Fruit fly (Drosophila melanogaster) whole organism, embryonic: ENCODE results near the gene CG43136.

ENCODE experiments used
- Atf6 ChIP-seq: fragments of 200-800 bp; sonication (Bioruptor generic); IDR thresholded peaks from 2 replicates; pipeline ENCODE4 v1.3.6; 2022; ENCODE audit warnings: missing biosample characterization, missing genetic modification characterization
- BEAF-32 ChIP-seq: fragments of 200-800 bp; sonication (Bioruptor generic); optimal IDR thresholded peaks from 3 replicates; lab custom pipeline; 2017; ENCODE audit warnings: missing biosample characterization, missing genetic modification characterization, mild to moderate bottlenecking, moderate library complexity, missing genetic modification reagents
- Bdp1 ChIP-seq: fragments of 200-800 bp; sonication (Bioruptor generic); optimal IDR thresholded peaks from 3 replicates; lab custom pipeline; 2016; ENCODE audit warnings: missing biosample characterization, missing genetic modification characterization
- CG10274 ChIP-seq: fragments of 200-800 bp; sonication (Bioruptor generic); optimal IDR thresholded peaks from 3 replicates; lab custom pipeline; 2017; ENCODE audit warnings: missing biosample characterization, mild to moderate bottlenecking, missing genetic modification characterization
- CG10979 ChIP-seq: fragments of 200-800 bp; sonication (Bioruptor generic); optimal IDR thresholded peaks from 2 replicates; lab custom pipeline; 2018; ENCODE audit warnings: missing biosample characterization, mild to moderate bottlenecking, missing genetic modification characterization, moderate library complexity
- CG11504 ChIP-seq: fragments of 200-800 bp; sonication (Bioruptor generic); optimal IDR thresholded peaks from 3 replicates; lab custom pipeline; 2019; ENCODE audit warnings: missing biosample characterization, mild to moderate bottlenecking, missing genetic modification characterization, moderate library complexity
- CG11695 ChIP-seq: fragments of 200-800 bp; sonication (Bioruptor generic); IDR thresholded peaks from 3 replicates; pipeline ENCODE4 v1.3.6; 2022; ENCODE audit warnings: missing biosample characterization, missing genetic modification characterization
- CG11696 ChIP-seq: fragments of 200-800 bp; sonication (Bioruptor generic); IDR thresholded peaks from 2 replicates; pipeline ENCODE4 v1.3.6; 2022; ENCODE audit warnings: missing biosample characterization, missing genetic modification characterization
- CG11723 ChIP-seq: fragments of 200-800 bp; sonication (Bioruptor generic); optimal IDR thresholded peaks from 2 replicates; lab custom pipeline; 2017; ENCODE audit warnings: missing biosample characterization, mild to moderate bottlenecking, missing genetic modification characterization
- CG13894 ChIP-seq: fragments of 200-800 bp; sonication (Bioruptor generic); optimal IDR thresholded peaks from 3 replicates; lab custom pipeline; 2018; ENCODE audit warnings: missing biosample characterization, mild to moderate bottlenecking, missing genetic modification characterization, moderate library complexity
- CG15011 ChIP-seq: fragments of 200-800 bp; sonication (Bioruptor generic); optimal IDR thresholded peaks from 3 replicates; lab custom pipeline; 2018; ENCODE audit warnings: missing biosample characterization, mild to moderate bottlenecking, missing genetic modification characterization
- CG16815 ChIP-seq: fragments of 200-800 bp; sonication (Bioruptor generic); optimal IDR thresholded peaks from 3 replicates; lab custom pipeline; 2017; ENCODE audit warnings: missing biosample characterization, mild to moderate bottlenecking, missing genetic modification characterization
- CG1792 ChIP-seq: fragments of 200-800 bp; sonication (Bioruptor generic); optimal IDR thresholded peaks from 2 replicates; lab custom pipeline; 2016; ENCODE audit warnings: missing biosample characterization, missing genetic modification characterization
- CG18011 ChIP-seq: fragments of 200-800 bp; sonication (Bioruptor generic); optimal IDR thresholded peaks from 2 replicates; lab custom pipeline; 2017; ENCODE audit warnings: missing biosample characterization, missing genetic modification characterization, mild to moderate bottlenecking, moderate library complexity, missing genotype
- CG18476 ChIP-seq: fragments of 200-800 bp; sonication (Bioruptor generic); optimal IDR thresholded peaks from 2 replicates; lab custom pipeline; 2016; ENCODE audit warnings: missing biosample characterization, mild to moderate bottlenecking, missing genetic modification characterization
- CG2889 ChIP-seq: fragments of 200-800 bp; sonication (Bioruptor generic); IDR thresholded peaks from 3 replicates; pipeline ENCODE4 v1.3.6; 2022; ENCODE audit warnings: missing biosample characterization, missing genetic modification characterization
- CG3163 ChIP-seq: fragments of 200-800 bp; sonication (Bioruptor generic); optimal IDR thresholded peaks from 3 replicates; lab custom pipeline; 2016; ENCODE audit warnings: missing biosample characterization, missing genetic modification characterization
- CG6765 ChIP-seq: fragments of 200-800 bp; sonication (Bioruptor generic); optimal IDR thresholded peaks from 3 replicates; lab custom pipeline; 2017; ENCODE audit warnings: missing biosample characterization, mild to moderate bottlenecking, missing genetic modification characterization
- Dfd ChIP-seq, 2 experiments: fragments of >200 bp; optimal IDR thresholded peaks; 2 replicates each; lab custom pipeline; 2017; ENCODE audit warnings: missing biosample characterization in 2 of 2, missing genetic modification characterization in 2 of 2
- Ets97D ChIP-seq: fragments of 200-800 bp; sonication (Bioruptor generic); optimal IDR thresholded peaks from 3 replicates; lab custom pipeline; 2016; ENCODE audit warnings: missing biosample characterization, missing genetic modification characterization
- Fer1 ChIP-seq: fragments of 200-800 bp; sonication (Bioruptor generic); optimal IDR thresholded peaks from 2 replicates; lab custom pipeline; 2017; ENCODE audit warnings: missing biosample characterization, mild to moderate bottlenecking, missing genetic modification characterization
- H15 ChIP-seq: fragments of 200-800 bp; sonication (Bioruptor generic); IDR thresholded peaks from 3 replicates; pipeline ENCODE4 v1.3.6; 2022; ENCODE audit warnings: missing biosample characterization, missing genetic modification characterization
- Hey ChIP-seq: fragments of 200-800 bp; sonication (Bioruptor generic); optimal IDR thresholded peaks from 3 replicates; lab custom pipeline; 2018; ENCODE audit warnings: missing biosample characterization, mild to moderate bottlenecking, missing genetic modification characterization
- Hr51 ChIP-seq, 2 experiments: fragments of 200-800 bp; sonication (Bioruptor generic); optimal IDR thresholded peaks; 2 replicates in 1 of 2; 3 replicates in 1 of 2; lab custom pipeline; 2016 to 2018; ENCODE audit warnings: missing biosample characterization in 2 of 2, missing genetic modification characterization in 2 of 2, mild to moderate bottlenecking in 1 of 2, moderate library complexity in 1 of 2
- Hr78 ChIP-seq, 2 experiments: fragments of 200-800 bp in 1 of 2; fragments of >200 bp in 1 of 2; sonication (Bioruptor generic) in 1 of 2; optimal IDR thresholded peaks; 2 replicates each; lab custom pipeline; 2017 to 2019; ENCODE audit warnings: missing biosample characterization in 2 of 2, missing genetic modification characterization in 2 of 2, mild to moderate bottlenecking in 1 of 2, moderate library complexity in 1 of 2
- MTF-1 ChIP-seq: fragments of 200-800 bp; sonication (Bioruptor generic); optimal IDR thresholded peaks from 2 replicates; lab custom pipeline; 2018; ENCODE audit warnings: missing biosample characterization, mild to moderate bottlenecking, missing genetic modification characterization, borderline replicate concordance
- NfI ChIP-seq: fragments of 200-800 bp; sonication (Bioruptor generic); optimal IDR thresholded peaks from 3 replicates; lab custom pipeline; 2018; ENCODE audit warnings: missing biosample characterization, mild to moderate bottlenecking, missing genetic modification characterization, moderate library complexity
- PHDP ChIP-seq: fragments of 200-800 bp; sonication (Bioruptor generic); optimal IDR thresholded peaks from 3 replicates; lab custom pipeline; 2018; ENCODE audit warnings: missing biosample characterization, mild to moderate bottlenecking, missing genetic modification characterization, moderate library complexity
- TFAM ChIP-seq: fragments of 200-800 bp; sonication (Bioruptor generic); optimal IDR thresholded peaks from 2 replicates; lab custom pipeline; 2017; ENCODE audit warnings: missing biosample characterization, missing genetic modification characterization, inconsistent platforms
- bbx ChIP-seq: fragments of 200-800 bp; sonication (Bioruptor generic); IDR thresholded peaks from 2 replicates; pipeline ENCODE4 v1.3.6; 2022; ENCODE audit warnings: missing biosample characterization, missing genetic modification characterization; ENCODE audit not compliant: partially characterized antibody
- cad ChIP-seq: fragments of >200 bp; optimal IDR thresholded peaks from 2 replicates; lab custom pipeline; 2017; ENCODE audit warnings: missing biosample characterization, missing genetic modification characterization
- gfzf ChIP-seq: fragments of 200-800 bp; sonication (Bioruptor generic); optimal IDR thresholded peaks from 2 replicates; lab custom pipeline; 2016; ENCODE audit warnings: missing biosample characterization, mild to moderate bottlenecking, missing genetic modification characterization, moderate library complexity
- ham ChIP-seq: fragments of 200-800 bp; sonication (Bioruptor generic); IDR thresholded peaks from 2 replicates; pipeline ENCODE4 v1.3.6; 2022; ENCODE audit warnings: missing biosample characterization, missing genetic modification characterization
- hb ChIP-seq: fragments of 200-800 bp; sonication (Bioruptor generic); IDR thresholded peaks from 3 replicates; pipeline ENCODE4 v1.3.6; 2022; ENCODE audit warnings: missing biosample characterization, missing genetic modification characterization; ENCODE audit not compliant: partially characterized antibody
- her ChIP-seq: fragments of 200-800 bp; sonication (Bioruptor generic); optimal IDR thresholded peaks from 2 replicates; lab custom pipeline; 2016; ENCODE audit warnings: missing biosample characterization, missing genetic modification characterization
- hkb ChIP-seq, 2 experiments: fragments of 200-800 bp in 1 of 2; fragments of >200 bp in 1 of 2; sonication (Bioruptor generic) in 1 of 2; IDR thresholded peaks in 1 of 2; optimal IDR thresholded peaks in 1 of 2; 2 replicates each; pipeline versions ENCODE4 v1.3.6 to Lab custom; 2017 to 2022; ENCODE audit warnings: missing biosample characterization in 1 of 2, missing genetic modification characterization in 1 of 2
- insv ChIP-seq, 2 experiments: fragments of 200-800 bp; sonication (Bioruptor generic); optimal IDR thresholded peaks; 3 replicates each; lab custom pipeline; 2016 to 2018; ENCODE audit warnings: missing biosample characterization in 2 of 2, missing genetic modification characterization in 2 of 2
- kni ChIP-seq: fragments of 200-800 bp; sonication (Bioruptor generic); optimal IDR thresholded peaks from 3 replicates; lab custom pipeline; 2017; ENCODE audit warnings: mild to moderate bottlenecking, missing biosample characterization, missing genetic modification reagents, missing genetic modification characterization
- lbe ChIP-seq: fragments of 200-800 bp; sonication (Bioruptor generic); optimal IDR thresholded peaks from 2 replicates; lab custom pipeline; 2016; ENCODE audit warnings: missing biosample characterization, mild to moderate bottlenecking, missing genetic modification characterization
- mam ChIP-seq: fragments of 200-800 bp; sonication (Bioruptor generic); optimal IDR thresholded peaks from 3 replicates; lab custom pipeline; 2016; ENCODE audit warnings: missing biosample characterization, missing genetic modification characterization
- otp ChIP-seq: fragments of 200-800 bp; sonication (Bioruptor generic); IDR thresholded peaks from 3 replicates; pipeline ENCODE4, ENCODE4 v1.3.6; 2022; ENCODE audit warnings: missing biosample characterization, missing genetic modification characterization
- row ChIP-seq: fragments of 200-800 bp; sonication (Bioruptor generic); IDR thresholded peaks from 3 replicates; pipeline ENCODE4 v1.3.6; 2022; ENCODE audit warnings: missing biosample characterization, missing genetic modification characterization
- schlank ChIP-seq: fragments of 200-800 bp; sonication (Bioruptor generic); optimal IDR thresholded peaks from 2 replicates; lab custom pipeline; 2018; ENCODE audit warnings: missing biosample characterization, mild to moderate bottlenecking, missing genetic modification characterization
- sug ChIP-seq: fragments of 200-800 bp; optimal IDR thresholded peaks from 2 replicates; lab custom pipeline; 2019; ENCODE audit warnings: missing biosample characterization, mild to moderate bottlenecking, missing genetic modification characterization, moderate library complexity
- tap ChIP-seq: fragments of 200-800 bp; optimal IDR thresholded peaks from 3 replicates; lab custom pipeline; 2019; ENCODE audit warnings: missing biosample characterization, mild to moderate bottlenecking, missing genetic modification characterization, moderate library complexity
- tgo ChIP-seq: fragments of 200-800 bp; sonication (Bioruptor generic); IDR thresholded peaks from 3 replicates; pipeline ENCODE4 v1.3.6; 2022; ENCODE audit warnings: missing biosample characterization, missing genetic modification characterization
- tx ChIP-seq: fragments of 200-800 bp; sonication (Bioruptor generic); optimal IDR thresholded peaks from 2 replicates; lab custom pipeline; 2016; ENCODE audit warnings: missing biosample characterization, missing genetic modification characterization
- vnd ChIP-seq: fragments of 200-800 bp; sonication (Bioruptor generic); IDR thresholded peaks from 3 replicates; pipeline ENCODE4 v1.3.6; 2022; ENCODE audit warnings: missing biosample characterization, missing genetic modification characterization; ENCODE audit not compliant: partially characterized antibody

CG43136 gene

DNA sequence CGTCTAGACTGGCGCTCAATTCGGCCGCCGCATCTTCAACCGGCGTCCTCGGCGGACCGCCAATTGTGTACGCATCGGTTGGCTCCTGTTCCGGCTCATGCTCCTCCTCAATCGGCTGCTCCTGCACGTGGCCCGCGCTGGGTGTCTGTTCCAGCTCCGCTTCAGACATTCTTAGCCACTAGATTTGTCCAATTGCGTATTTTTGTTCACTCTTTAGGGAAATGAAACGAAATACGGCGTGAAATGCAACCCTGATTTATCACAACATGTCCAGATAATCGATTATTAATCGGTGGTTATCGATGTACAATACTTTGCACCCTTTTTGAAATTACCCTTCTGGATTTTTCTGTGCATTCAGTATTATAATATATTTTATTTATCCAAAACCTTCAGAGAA lies 23.0 kb downstream of the CG43136 start, which contains the start of gene mof (continued):
- no peak for TF ChIP-seq CG11723 (GFP tag; lab: Kevin White, UChicago)
- TF ChIP-seq Ets97D (GFP tag; lab: Kevin White, UChicago) = peak; percentile 25
- TF ChIP-seq Hr78 (GFP tag; optimal IDR thresholded peaks at IDR 0.05; lab: Kevin White, UChicago) = no peak
- no peak for TF ChIP-seq CG11696
- no peak for TF ChIP-seq tgo (GFP tag; lab: Robert Waterston, UW)
- no peak for TF ChIP-seq TFAM (GFP tag; lab: Kevin White, UChicago)
- TF ChIP-seq CG15011 = no peak
- TF ChIP-seq tap (tag; lab: Kevin White, UChicago) = no peak

DNA sequence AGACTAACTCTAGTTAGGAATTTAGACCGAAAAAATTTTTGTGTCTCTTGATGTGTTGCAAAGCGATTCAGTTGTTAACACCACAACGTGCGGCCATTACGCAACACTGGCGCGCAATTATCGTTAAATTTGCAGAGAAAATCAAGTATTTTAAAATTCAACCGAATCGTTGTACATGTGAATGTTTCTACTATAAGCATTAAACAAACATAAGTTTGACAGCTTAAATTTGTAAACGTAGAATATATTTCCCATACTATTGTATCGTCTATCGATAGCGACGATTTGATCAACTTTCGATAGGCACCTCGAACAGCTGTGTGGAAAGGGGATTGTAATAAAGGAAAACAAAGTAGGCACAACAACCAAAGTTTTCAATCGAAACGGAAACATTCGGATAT lies 26.0 kb downstream of the CG43136 start, which contains the start of the genes Usp30 and CG16721:
Usp30 (minus strand) TSS at position 245 of the 401 bp plus-strand sequence.
CG16721 (plus strand) TSS at position 327 of the 401 bp plus-strand sequence.
- TF ChIP-seq lbe (GFP tag; lab: Kevin White, UChicago) (peak; percentile 71), vnd (GFP tag; lab: Robert Waterston, UW) (peak; percentile 61; the same call in 2 of the 3 replicates), kni (no peak), CG11695 (GFP tag; lab: Robert Waterston, UW) (no peak), sug (tag; lab: Kevin White, UChicago) (peak; percentile 43), Fer1 (GFP tag; lab: Kevin White, UChicago) (peak; percentile 56), gfzf (GFP tag; lab: Kevin White, UChicago) (peak; percentile 34), BEAF-32 (peak; percentile 73), ham (no peak), cad (GFP tag; lab: Kevin White, UChicago) (no peak), Dfd (GFP tag; optimal IDR thresholded peaks at IDR 0.05; lab: Kevin White, UChicago) (no peak), CG6765 (GFP tag; lab: Kevin White, UChicago) (peak; percentile 8), PHDP (tag; lab: Kevin White, UChicago) (peak; percentile 44), Hey (tag; lab: Kevin White, UChicago) (no peak), otp (GFP tag; lab: Robert Waterston, UW) (no peak), insv (GFP tag; optimal IDR thresholded peaks at IDR 0.05; lab: Kevin White, UChicago) (peak in 1 of 2 experiments; percentile 34), Atf6 (GFP tag; lab: Robert Waterston, UW) (no peak), CG10979 (tag; lab: Kevin White, UChicago) (no peak), mam (peak; percentile 72), CG18011 (GFP tag; lab: Kevin White, UChicago) (peak; percentile 29), CG16815 (no peak), bbx (GFP tag; lab: Robert Waterston, UW) (peak; percentile 66), MTF-1 (no peak), tx (peak; percentile 37), CG11504 (tag; lab: Kevin White, UChicago) (no peak), hkb (optimal IDR thresholded peaks at IDR 0.05; lab: Kevin White, UChicago) (no peak), hkb (GFP tag; IDR thresholded peaks at IDR 0.05; lab: Robert Waterston, UW) (0 out of 2 replicates have a peak, but pooled peaks have one; percentile 15), NfI (peak; percentile 56), CG18476 (GFP tag; lab: Kevin White, UChicago) (peak; percentile 58), CG10274 (GFP tag; lab: Kevin White, UChicago) (no peak), schlank (tag; lab: Kevin White, UChicago) (no peak), H15 (GFP tag; lab: Robert Waterston, UW) (no peak), her (peak; percentile 56), Bdp1 (GFP tag; lab: Kevin White, UChicago) (peak; percentile 22), CG3163 (GFP tag; lab: Kevin White, UChicago) (peak; percentile 35), hb (GFP tag; lab: Robert Waterston, UW) (peak; percentile 55; the same call in 1 of the 3 replicates), CG2889 (GFP tag; lab: Robert Waterston, UW) (no peak), row (GFP tag; lab: Robert Waterston, UW) (0 out of 3 replicates have a peak, but pooled peaks have one; percentile 24), CG1792 (GFP tag; lab: Kevin White, UChicago) (peak; percentile 9), Hr51 (GFP tag; optimal IDR thresholded peaks at IDR 0.05; lab: Kevin White, UChicago) (peak in 1 of 2 experiments; percentile 7), CG13894 (peak; percentile 39)
